Fruit fly (Drosophila melanogaster) whole organism, embryonic: ENCODE measurements around the gene rno.

Experiments used
- ATbp ChIP-seq: fragments of 200-800 bp; sonication (Bioruptor generic); optimal IDR thresholded peaks from 2 replicates; lab custom pipeline; 2017; ENCODE audit warnings: missing biosample characterization, mild to moderate bottlenecking, missing genetic modification characterization, missing genetic modification reagents
- Ada2b ChIP-seq: fragments of 200-800 bp; sonication (Bioruptor generic); IDR thresholded peaks from 2 replicates; pipeline ENCODE4 v1.3.6; 2022; ENCODE audit warnings: missing biosample characterization, missing genetic modification characterization
- Aef1 ChIP-seq: fragments of 200-800 bp; sonication (Bioruptor generic); IDR thresholded peaks from 3 replicates; pipeline ENCODE4 v1.3.6; 2022; ENCODE audit warnings: missing biosample characterization, missing genetic modification characterization
- Awh ChIP-seq: fragments of 200-800 bp; sonication (Bioruptor generic); IDR thresholded peaks from 2 replicates; pipeline ENCODE4, ENCODE4 v1.3.6; 2022; ENCODE audit warnings: missing biosample characterization, missing genetic modification characterization
- Blimp-1 ChIP-seq: fragments of 200-800 bp; sonication (Bioruptor generic); optimal IDR thresholded peaks from 3 replicates; lab custom pipeline; 2018; ENCODE audit warnings: missing biosample characterization, missing genetic modification characterization, mild to moderate bottlenecking, moderate library complexity, missing genetic modification reagents
- CG10543 ChIP-seq: fragments of 200-800 bp; sonication (Bioruptor generic); optimal IDR thresholded peaks from 3 replicates; lab custom pipeline; 2017; ENCODE audit warnings: missing biosample characterization, mild to moderate bottlenecking, missing genetic modification characterization, moderate library complexity
- CG12659 ChIP-seq: fragments of 200-800 bp; sonication (Bioruptor generic); optimal IDR thresholded peaks from 3 replicates; lab custom pipeline; 2017; ENCODE audit warnings: mild to moderate bottlenecking, missing biosample characterization, missing genetic modification reagents, missing genetic modification characterization
- CG12769 ChIP-seq: fragments of 200-800 bp; sonication (Bioruptor generic); optimal IDR thresholded peaks from 2 replicates; lab custom pipeline; 2019; ENCODE audit warnings: missing biosample characterization, mild to moderate bottlenecking, missing genetic modification characterization, moderate library complexity
- CG13894 ChIP-seq: fragments of 200-800 bp; sonication (Bioruptor generic); optimal IDR thresholded peaks from 3 replicates; lab custom pipeline; 2018; ENCODE audit warnings: missing biosample characterization, mild to moderate bottlenecking, missing genetic modification characterization, moderate library complexity
- CG2199 ChIP-seq: fragments of 200-800 bp; sonication (Bioruptor generic); IDR thresholded peaks from 3 replicates; pipeline ENCODE4 v1.3.6; 2022; ENCODE audit warnings: missing biosample characterization, missing genetic modification characterization
- CG31365 ChIP-seq: fragments of 200-800 bp; sonication (Bioruptor generic); optimal IDR thresholded peaks from 2 replicates; lab custom pipeline; 2018; ENCODE audit warnings: missing biosample characterization, mild to moderate bottlenecking, missing genetic modification characterization
- CG31388 ChIP-seq: fragments of 200-800 bp; sonication (Bioruptor generic); optimal IDR thresholded peaks from 2 replicates; lab custom pipeline; 2016; ENCODE audit warnings: missing biosample characterization, missing genetic modification characterization
- CG32532 ChIP-seq: fragments of 200-800 bp; sonication (Bioruptor generic); IDR thresholded peaks from 2 replicates; pipeline ENCODE4 v1.3.6; 2022; ENCODE audit warnings: missing biosample characterization, missing genetic modification characterization
- CG3995 ChIP-seq: fragments of 200-800 bp; sonication (Bioruptor generic); optimal IDR thresholded peaks from 3 replicates; lab custom pipeline; 2016; ENCODE audit warnings: missing biosample characterization, missing genetic modification characterization
- CG4360 ChIP-seq: fragments of 200-800 bp; sonication (Bioruptor generic); IDR thresholded peaks from 2 replicates; pipeline ENCODE4 v1.3.6; 2022; ENCODE audit warnings: missing biosample characterization, missing genetic modification characterization
- CG4820 ChIP-seq: fragments of 200-800 bp; sonication (Bioruptor generic); optimal IDR thresholded peaks from 3 replicates; lab custom pipeline; 2016; ENCODE audit warnings: missing biosample characterization, missing genetic modification characterization
- CG8281 ChIP-seq: fragments of 200-800 bp; sonication (Bioruptor generic); optimal IDR thresholded peaks from 2 replicates; lab custom pipeline; 2018; ENCODE audit warnings: missing biosample characterization, mild to moderate bottlenecking, missing genetic modification characterization, moderate library complexity
- Camta ChIP-seq: fragments of 200-800 bp; sonication (Bioruptor generic); optimal IDR thresholded peaks from 2 replicates; lab custom pipeline; 2016; ENCODE audit warnings: missing biosample characterization, missing genetic modification characterization
- E2f1 ChIP-seq: fragments of 200-800 bp; sonication (Bioruptor generic); IDR thresholded peaks from 2 replicates; pipeline ENCODE4 v1.3.6; 2022; ENCODE audit warnings: missing biosample characterization, missing genetic modification characterization
- Eip74EF ChIP-seq, 2 experiments: fragments of 200-800 bp in 1 of 2; fragments of >200 bp in 1 of 2; sonication (Bioruptor generic) in 1 of 2; optimal IDR thresholded peaks; 2 replicates each; lab custom pipeline; 2017 to 2019; ENCODE audit warnings: missing biosample characterization in 2 of 2, missing genetic modification characterization in 2 of 2, mild to moderate bottlenecking in 1 of 2, moderate library complexity in 1 of 2
- Hr51 ChIP-seq, 2 experiments: fragments of 200-800 bp; sonication (Bioruptor generic); optimal IDR thresholded peaks; 2 replicates in 1 of 2; 3 replicates in 1 of 2; lab custom pipeline; 2016 to 2018; ENCODE audit warnings: missing biosample characterization in 2 of 2, missing genetic modification characterization in 2 of 2, mild to moderate bottlenecking in 1 of 2, moderate library complexity in 1 of 2
- Nf-YC ChIP-seq: fragments of 200-800 bp; optimal IDR thresholded peaks from 3 replicates; lab custom pipeline; 2019; ENCODE audit warnings: missing biosample characterization, mild to moderate bottlenecking, missing genetic modification characterization, moderate library complexity
- Ptx1 ChIP-seq: fragments of 200-800 bp; sonication (Bioruptor generic); IDR thresholded peaks from 2 replicates; pipeline ENCODE4 v1.3.6; 2022; ENCODE audit warnings: missing biosample characterization, missing genetic modification characterization
- Six4 ChIP-seq: fragments of 200-800 bp; sonication (Bioruptor generic); optimal IDR thresholded peaks from 2 replicates; lab custom pipeline; 2016; ENCODE audit warnings: missing biosample characterization, missing genetic modification characterization
- ab ChIP-seq: fragments of 200-800 bp; sonication (Bioruptor generic); optimal IDR thresholded peaks from 2 replicates; lab custom pipeline; 2016; ENCODE audit warnings: missing biosample characterization, missing genetic modification characterization
- cad ChIP-seq: fragments of >200 bp; optimal IDR thresholded peaks from 2 replicates; lab custom pipeline; 2017; ENCODE audit warnings: missing biosample characterization, missing genetic modification characterization
- chn ChIP-seq: fragments of 200-800 bp; sonication (Bioruptor generic); optimal IDR thresholded peaks from 2 replicates; lab custom pipeline; 2016; ENCODE audit warnings: missing biosample characterization, missing genetic modification characterization
- eve ChIP-seq, 2 experiments: fragments of >200 bp; optimal IDR thresholded peaks; 2 replicates each; lab custom pipeline; 2017; ENCODE audit warnings: missing biosample characterization in 2 of 2, missing genetic modification characterization in 2 of 2
- gcm ChIP-seq: fragments of 200-800 bp; sonication (Bioruptor generic); optimal IDR thresholded peaks from 2 replicates; lab custom pipeline; 2019; ENCODE audit warnings: missing biosample characterization, mild to moderate bottlenecking, missing genetic modification characterization, moderate library complexity
- gsb-n ChIP-seq: fragments of 200-800 bp; sonication (Bioruptor generic); optimal IDR thresholded peaks from 3 replicates; lab custom pipeline; 2018; ENCODE audit warnings: missing biosample characterization, mild to moderate bottlenecking, missing genetic modification characterization
- hkb ChIP-seq, 2 experiments: fragments of 200-800 bp in 1 of 2; fragments of >200 bp in 1 of 2; sonication (Bioruptor generic) in 1 of 2; IDR thresholded peaks in 1 of 2; optimal IDR thresholded peaks in 1 of 2; 2 replicates each; pipeline versions ENCODE4 v1.3.6 to Lab custom; 2017 to 2022; ENCODE audit warnings: missing biosample characterization in 1 of 2, missing genetic modification characterization in 1 of 2
- ind ChIP-seq: fragments of 200-800 bp; sonication (Bioruptor generic); optimal IDR thresholded peaks from 3 replicates; lab custom pipeline; 2016; ENCODE audit warnings: missing biosample characterization, missing genetic modification characterization
- insv ChIP-seq, 2 experiments: fragments of 200-800 bp; sonication (Bioruptor generic); optimal IDR thresholded peaks; 3 replicates each; lab custom pipeline; 2016 to 2018; ENCODE audit warnings: missing biosample characterization in 2 of 2, missing genetic modification characterization in 2 of 2
- org-1 ChIP-seq: fragments of 200-800 bp; sonication (Bioruptor generic); optimal IDR thresholded peaks from 2 replicates; lab custom pipeline; 2017; ENCODE audit warnings: missing biosample characterization, missing genetic modification characterization
- pan ChIP-seq, 4 experiments: fragments of >200 bp in 3 of 4; fragments of 200-800 bp in 1 of 4; sonication (Bioruptor generic) in 1 of 4; optimal IDR thresholded peaks in 3 of 4; IDR thresholded peaks in 1 of 4; 2 replicates each; pipeline versions ENCODE4 v1.3.6 to Lab custom; 2017 to 2022; ENCODE audit warnings: missing biosample characterization in 2 of 4, missing genetic modification characterization in 2 of 4, mixed read lengths in 1 of 4
- pros ChIP-seq: fragments of 200-800 bp; sonication (Bioruptor generic); optimal IDR thresholded peaks from 3 replicates; lab custom pipeline; 2019; ENCODE audit warnings: missing biosample characterization, mild to moderate bottlenecking, missing genetic modification characterization, moderate library complexity
- run ChIP-seq: fragments of 200-800 bp; sonication (Bioruptor generic); optimal IDR thresholded peaks from 3 replicates; lab custom pipeline; 2018; ENCODE audit warnings: missing biosample characterization, mild to moderate bottlenecking, missing genetic modification characterization
- sens ChIP-seq: fragments of 200-800 bp; sonication (Bioruptor generic); peaks from one replicate; lab custom pipeline; 2016; ENCODE audit warnings: missing biosample characterization, missing genetic modification characterization
- so ChIP-seq: fragments of 200-800 bp; sonication (Bioruptor generic); IDR thresholded peaks from 3 replicates; pipeline ENCODE4 v1.3.6; 2022; ENCODE audit warnings: missing biosample characterization, missing genetic modification characterization
- stwl ChIP-seq: fragments of 200-800 bp; sonication (Bioruptor generic); optimal IDR thresholded peaks from 3 replicates; lab custom pipeline; 2018; ENCODE audit warnings: missing biosample characterization, mild to moderate bottlenecking, missing genetic modification characterization, moderate library complexity
- tll ChIP-seq, 2 experiments: fragments of 200-800 bp in 1 of 2; fragments of >200 bp in 1 of 2; sonication (Bioruptor generic) in 1 of 2; optimal IDR thresholded peaks; 2 replicates each; lab custom pipeline; 2017 to 2019; ENCODE audit warnings: missing biosample characterization in 2 of 2, missing genetic modification characterization in 2 of 2, mild to moderate bottlenecking in 1 of 2, moderate library complexity in 1 of 2
- twi ChIP-seq: fragments of 200-800 bp; optimal IDR thresholded peaks from 2 replicates; lab custom pipeline; 2019; ENCODE audit warnings: missing biosample characterization, mild to moderate bottlenecking, missing genetic modification characterization, moderate library complexity
- vnd ChIP-seq: fragments of 200-800 bp; sonication (Bioruptor generic); IDR thresholded peaks from 3 replicates; pipeline ENCODE4 v1.3.6; 2022; ENCODE audit warnings: missing biosample characterization, missing genetic modification characterization; ENCODE audit not compliant: partially characterized antibody

Gene rno

DNA sequence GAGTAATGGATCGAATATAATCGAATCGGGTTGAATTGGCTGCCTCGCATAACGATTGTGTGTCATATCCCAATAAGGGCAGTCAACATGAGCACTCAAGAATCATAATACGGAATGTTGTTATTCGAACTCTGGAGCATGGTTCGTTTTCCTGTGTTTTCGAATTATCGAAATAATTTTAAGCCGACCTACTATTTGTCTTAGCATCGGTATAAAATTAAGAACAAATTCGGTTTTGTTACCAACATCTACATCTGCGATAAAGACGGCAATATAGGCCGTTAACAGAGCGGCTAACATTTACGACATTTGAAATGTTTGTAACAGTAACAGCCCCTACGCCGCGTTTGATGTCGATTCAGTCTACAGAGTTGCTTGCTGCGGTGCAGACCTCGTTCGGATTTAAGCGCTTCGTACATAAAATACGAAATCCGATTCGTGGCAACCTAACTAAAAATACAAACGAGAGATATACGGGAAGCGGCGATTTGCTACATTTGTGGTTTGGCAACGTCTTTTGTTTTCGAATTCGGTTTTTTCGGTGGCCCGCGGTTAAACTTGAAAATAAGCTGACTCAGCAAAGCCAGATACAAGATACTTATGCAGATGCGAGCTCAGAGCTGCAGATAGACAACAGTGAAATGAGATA is 39.0 kb downstream of the rno start (continued):
- TF ChIP-seq Camta (GFP tag; lab: Kevin White, UChicago) = no peak
- no peak for TF ChIP-seq chn (GFP tag; lab: Kevin White, UChicago)
- no peak for TF ChIP-seq Ptx1 (GFP tag; lab: Robert Waterston, UW)
- peak; percentile 79 for TF ChIP-seq CG12769 (tag; lab: Kevin White, UChicago)
- TF ChIP-seq cad (GFP tag; lab: Kevin White, UChicago) = no peak
- peak; percentile 50 for TF ChIP-seq CG10543 (GFP tag; lab: Kevin White, UChicago)
- TF ChIP-seq CG4820 (GFP tag; lab: Kevin White, UChicago) = no peak
- no peak for TF ChIP-seq CG31388 (GFP tag; lab: Kevin White, UChicago)
- TF ChIP-seq Ada2b = no peak
- TF ChIP-seq ATbp (GFP tag; lab: Kevin White, UChicago) = no peak
- TF ChIP-seq org-1 = no peak

DNA sequence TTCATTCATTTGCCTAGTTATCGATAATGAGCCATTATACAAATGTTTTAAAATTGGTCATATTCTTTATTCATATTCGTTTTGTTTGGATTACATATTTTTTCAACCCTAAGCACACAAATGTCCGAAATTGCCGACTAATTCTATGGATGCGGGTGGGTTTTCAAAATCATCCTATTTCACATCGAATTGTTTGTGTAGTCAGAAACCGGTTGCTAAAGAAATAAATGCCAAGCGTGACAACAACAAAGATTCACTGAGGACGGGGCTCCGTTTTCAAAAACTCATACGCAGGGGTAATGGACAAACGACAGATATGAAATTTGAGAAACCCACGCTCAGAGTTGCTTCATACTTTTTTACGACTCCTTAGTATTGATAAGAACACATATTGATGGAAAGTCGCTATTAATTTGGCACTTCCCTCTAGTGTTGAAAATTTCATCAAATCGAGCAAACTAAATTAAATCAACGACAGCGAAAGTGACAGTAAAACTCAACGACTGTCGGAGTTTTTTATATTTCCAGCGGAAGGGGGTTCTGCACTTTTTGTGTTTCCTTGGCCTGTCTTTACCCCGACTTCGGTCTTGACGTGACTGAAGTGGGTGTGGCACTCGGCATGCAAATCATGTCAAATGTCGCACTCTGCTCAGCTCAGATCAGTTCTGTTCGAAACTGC is 40.0 kb downstream of the rno start:
- TF ChIP-seq sens (GFP tag; lab: Kevin White, UChicago) (peak; percentile 44), insv (GFP tag; optimal IDR thresholded peaks at IDR 0.05; lab: Kevin White, UChicago) (peak in 1 of 2 experiments; percentile 63), CG8281 (tag; lab: Kevin White, UChicago) (peak; percentile 19), hkb (optimal IDR thresholded peaks at IDR 0.05; lab: Kevin White, UChicago) (no peak), hkb (GFP tag; IDR thresholded peaks at IDR 0.05; lab: Robert Waterston, UW) (no peak), gsb-n (tag; lab: Kevin White, UChicago) (no peak), Awh (0 out of 2 replicates have a peak, but pooled peaks have one; percentile 14), Blimp-1 (GFP tag; lab: Kevin White, UChicago) (peak; percentile 51), Eip74EF (GFP tag; optimal IDR thresholded peaks at IDR 0.05; lab: Kevin White, UChicago) (peak in 1 of 2 experiments; percentile 56), stwl (tag; lab: Kevin White, UChicago) (peak; percentile 14), Six4 (GFP tag; lab: Kevin White, UChicago) (peak; percentile 26), CG32532 (GFP tag; lab: Robert Waterston, UW) (no peak), run (tag; lab: Kevin White, UChicago) (no peak), pros (GFP tag; lab: Kevin White, UChicago) (peak; percentile 78), E2f1 (no peak), CG31365 (tag; lab: Kevin White, UChicago) (no peak), gcm (GFP tag; lab: Kevin White, UChicago) (peak; percentile 42), CG4360 (peak; percentile 66), CG2199 (GFP tag; lab: Robert Waterston, UW) (peak; percentile 26; the same call in 1 of the 3 replicates)
- TF ChIP-seq, all 482 proteins: peak for 12

DNA sequence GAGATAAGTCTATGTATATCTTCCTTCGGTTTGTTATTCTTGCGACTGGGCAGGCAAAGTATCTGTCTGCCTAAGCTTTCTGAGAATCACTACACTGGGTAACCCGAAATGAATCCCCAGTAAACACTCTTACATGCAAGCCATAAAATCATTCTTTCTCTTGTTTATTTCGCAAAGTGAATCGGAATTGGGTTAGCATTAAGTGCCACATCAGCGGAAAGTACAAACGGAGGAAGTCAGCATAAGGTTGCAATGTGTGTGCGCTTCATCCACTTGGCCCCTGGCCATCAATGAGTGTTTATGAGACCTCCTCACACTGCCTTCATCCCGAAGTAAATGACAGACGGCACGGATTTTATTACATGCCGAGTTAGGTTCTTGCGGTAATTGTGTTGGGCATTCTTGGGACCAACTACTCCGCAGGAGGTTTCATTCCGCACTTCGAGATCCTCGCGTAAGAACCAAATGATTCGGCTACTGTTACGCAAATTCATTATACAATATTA is 41.8 kb downstream of the rno start:
- TF ChIP-seq twi (tag; lab: Kevin White, UChicago) (peak; percentile 97), tll (GFP tag; optimal IDR thresholded peaks at IDR 0.05; lab: Kevin White, UChicago) (peak in 1 of 2 experiments; percentile 9), CG12659 (GFP tag; lab: Kevin White, UChicago) (no peak), CG3995 (GFP tag; lab: Kevin White, UChicago) (no peak), cad (GFP tag; lab: Kevin White, UChicago) (peak; percentile 64), Hr51 (GFP tag; optimal IDR thresholded peaks at IDR 0.05; lab: Kevin White, UChicago) (no peak), vnd (no peak), so (GFP tag; lab: Robert Waterston, UW) (0 out of 3 replicates have a peak, but pooled peaks have one; percentile 23), CG13894 (peak; percentile 5), ind (GFP tag; lab: Kevin White, UChicago) (no peak), insv (GFP tag; optimal IDR thresholded peaks at IDR 0.05; lab: Kevin White, UChicago) (no peak), ab (no peak), Aef1 (no peak), eve (GFP tag; optimal IDR thresholded peaks at IDR 0.05; lab: Kevin White, UChicago) (no peak), pan (optimal IDR thresholded peaks at IDR 0.05; lab: Kevin White, UChicago) (no peak), pan (GFP tag; optimal IDR thresholded peaks at IDR 0.05 in 1 of 2, IDR thresholded peaks at IDR 0.05 in 1 of 2) (no peak), Nf-YC (tag; lab: Kevin White, UChicago) (no peak), Awh (no peak), CG2199 (GFP tag; lab: Robert Waterston, UW) (0 out of 3 replicates have a peak, but pooled peaks have one; percentile 12)
